Worm (Caenorhabditis elegans) whole organism, mixed stage, embryonic: ENCODE data around the gene C38C6.3.

Source experiments
- drap-1 ChIP-seq: fragments of 200-800 bp; sonication (Bioruptor generic); optimal IDR thresholded peaks from 3 replicates; lab custom pipeline; 2018; ENCODE audit warnings: mild to moderate bottlenecking, missing genetic modification characterization, missing compliant biosample characterization
- lsy-2 ChIP-seq: fragments of 150-350 bp; optimal IDR thresholded peaks from 2 replicates; lab custom pipeline; 2014; ENCODE audit warnings: missing biosample characterization, missing genetic modification characterization
- nhr-76 ChIP-seq: sonication (generic microtip); optimal IDR thresholded peaks from 2 replicates; lab custom pipeline; 2017; ENCODE audit warnings: missing biosample characterization, missing genetic modification characterization
- pha-4 ChIP-seq: fragments of 150-350 bp; optimal IDR thresholded peaks from 2 replicates; lab custom pipeline; 2018; ENCODE audit warnings: missing biosample characterization, missing genetic modification reagents, missing genetic modification characterization
- sem-2 ChIP-seq: fragments of 200-800 bp; sonication (Bioruptor generic); optimal IDR thresholded peaks from 2 replicates; lab custom pipeline; 2018; ENCODE audit warnings: mild to moderate bottlenecking, missing genetic modification characterization, missing compliant biosample characterization
- snpc-4 ChIP-seq: fragments of 150-350 bp; optimal IDR thresholded peaks from 2 replicates; lab custom pipeline; 2014; ENCODE audit warnings: missing biosample characterization, missing genetic modification characterization
- unc-39 ChIP-seq: fragments of 150-350 bp; optimal IDR thresholded peaks from 2 replicates; lab custom pipeline; 2014; ENCODE audit warnings: missing biosample characterization, missing genetic modification characterization

DNA sequence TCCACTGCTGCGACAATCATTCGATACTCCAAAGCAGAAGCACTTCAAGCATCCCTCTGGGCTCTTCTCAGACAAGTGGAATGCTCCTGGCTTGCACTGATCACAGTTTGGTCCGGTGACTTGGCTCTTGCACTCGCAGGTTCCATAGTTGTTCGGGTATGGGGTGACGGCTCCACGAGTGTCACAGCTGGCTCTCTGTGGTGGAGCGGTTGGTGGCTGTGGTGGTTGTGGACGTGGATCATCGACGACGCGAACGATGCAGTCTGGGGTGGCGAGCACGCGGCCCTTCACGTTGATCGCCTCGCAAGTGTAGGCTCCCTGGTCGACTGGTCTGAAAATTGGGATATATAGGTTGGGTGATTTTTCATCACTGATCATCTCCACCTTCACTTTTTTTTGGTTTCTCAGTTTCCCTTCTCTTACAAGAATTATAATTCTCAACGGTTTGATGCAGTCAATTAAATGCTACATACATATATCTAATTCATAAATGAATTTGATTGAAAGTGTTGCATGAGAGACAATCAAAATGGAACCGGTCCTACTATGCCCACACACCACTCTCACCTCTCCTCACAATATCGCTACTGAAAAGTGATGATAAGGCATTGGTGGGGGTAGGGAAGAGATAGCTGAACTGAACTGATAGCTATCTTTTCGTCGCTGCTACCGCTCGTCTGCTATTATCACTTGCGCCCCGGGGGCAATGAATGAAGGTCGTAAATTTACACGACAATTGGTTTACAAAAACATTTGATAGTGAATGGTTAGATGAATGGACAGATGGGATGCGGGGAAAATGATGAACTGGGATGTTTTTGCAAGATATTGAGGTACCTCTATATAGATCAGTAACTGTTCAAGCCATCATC is 32.0 kb downstream of the C38C6.3 start:
- no peak for TF ChIP-seq sem-2 (GFP tag; lab: Kevin White, UChicago)
- TF ChIP-seq unc-39 (tag; lab: Kevin White, UChicago) = no peak
- TF ChIP-seq nhr-76 (tag; lab: Kevin White, UChicago) = no peak
- TF ChIP-seq lsy-2 (tag; lab: Kevin White, UChicago) = no peak
- TF ChIP-seq pha-4 (tag; lab: Kevin White, UChicago) = no peak
- TF ChIP-seq drap-1 (GFP tag; lab: Kevin White, UChicago) = no peak
- no peak for TF ChIP-seq snpc-4 (tag; lab: Kevin White, UChicago)
